Worm (Caenorhabditis elegans) whole organism, dauer: ENCODE data around the gene bbs-5.
"Not testable (repeated sequence)": the region's sequence is repeated elsewhere in the genome, so short reads cannot be mapped to it uniquely, and the experiment has no call there.

Experiments
- unc-62 ChIP-seq: sonication (generic microtip); optimal IDR thresholded peaks from 2 replicates; lab custom pipeline; 2017; ENCODE audit warnings: missing biosample characterization, missing genetic modification reagents, missing genetic modification characterization

bbs-5 gene

ce11 chrIII:10254583-10254982 lies 7.0 kb downstream of the bbs-5 start, which contains the start of gene R01H10.4:
Gene R01H10.4 (plus strand): TSS chrIII:10254818.
- TF ChIP-seq unc-62 (GFP tag; lab: Kevin White, UChicago) = no peak

DNA sequence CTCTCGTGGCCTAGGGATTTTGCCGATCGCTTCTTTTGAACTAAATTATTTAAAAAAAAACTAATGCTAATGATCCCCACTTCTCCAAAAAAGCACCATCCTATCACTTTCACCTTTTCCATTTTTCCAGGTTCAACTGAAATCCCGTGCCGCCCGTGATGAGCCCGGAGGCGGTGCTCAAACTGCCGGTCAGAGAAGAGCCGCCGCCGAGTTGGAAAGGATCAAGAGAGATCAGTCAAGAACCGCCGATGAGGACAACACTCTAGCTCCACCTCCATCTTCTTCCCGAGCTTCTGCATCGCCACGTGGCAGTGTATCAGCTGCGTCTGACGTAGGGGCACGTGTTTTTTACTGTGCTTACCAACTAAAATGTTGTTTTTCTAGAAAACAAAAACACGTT lies 8.2 kb downstream of the bbs-5 start:
- TF ChIP-seq unc-62 (GFP tag; lab: Kevin White, UChicago) = no peak

ce11 chrIII:10251114-10251513 lies 10.5 kb downstream of the bbs-5 start:
- TF ChIP-seq unc-62 (GFP tag; lab: Kevin White, UChicago) = no peak

- no peak for TF ChIP-seq unc-62 (GFP tag; lab: Kevin White, UChicago)
These were observed 13.0 kb downstream of the bbs-5 start, which contains the start of the genes div-1 and cor-1 for ce11 chrIII:10248441-10249137. Gene div-1 (minus strand): TSS chrIII:10248559. Gene cor-1 (plus strand): TSS chrIII:10249111.

- TF ChIP-seq unc-62 (GFP tag; lab: Kevin White, UChicago) = no peak
These were observed 17.6 kb downstream of the bbs-5 start for ce11 chrIII:10244013-10244412.

DNA sequence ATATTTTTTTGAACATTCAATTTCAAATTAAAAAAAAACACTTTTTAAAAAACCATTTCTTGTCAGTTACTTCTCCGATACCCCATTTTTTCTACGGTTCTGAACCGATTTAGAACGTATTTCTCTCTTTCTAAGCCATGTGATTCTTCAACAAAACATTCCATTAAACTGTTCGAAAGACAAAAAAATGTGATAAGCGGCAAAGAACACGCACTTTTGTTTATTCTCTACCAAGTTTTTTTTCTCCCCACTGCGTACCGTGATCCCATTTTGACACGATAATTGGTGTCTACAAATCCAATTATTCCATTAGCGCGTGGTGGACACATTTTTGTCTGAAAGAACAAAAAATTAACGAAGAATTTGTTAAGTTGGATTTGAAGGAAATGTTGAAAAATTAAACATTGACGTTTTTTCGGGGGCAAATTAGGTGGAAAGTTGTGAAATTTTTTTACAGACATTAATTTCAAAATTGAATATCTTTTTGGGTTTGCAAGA lies 20.2 kb downstream of the bbs-5 start:
- TF ChIP-seq unc-62 (GFP tag; lab: Kevin White, UChicago) = no peak

- no peak for TF ChIP-seq unc-62 (GFP tag; lab: Kevin White, UChicago)
These were observed 21.5 kb downstream of the bbs-5 start for ce11 chrIII:10240073-10240472.

ce11 chrIII:10238448-10239154 lies 23.0 kb downstream of the bbs-5 start, which contains the start of gene Y70G10A.3:
Gene Y70G10A.3 (plus strand): TSS chrIII:10239104.
- no peak for TF ChIP-seq unc-62 (GFP tag; lab: Kevin White, UChicago)

DNA sequence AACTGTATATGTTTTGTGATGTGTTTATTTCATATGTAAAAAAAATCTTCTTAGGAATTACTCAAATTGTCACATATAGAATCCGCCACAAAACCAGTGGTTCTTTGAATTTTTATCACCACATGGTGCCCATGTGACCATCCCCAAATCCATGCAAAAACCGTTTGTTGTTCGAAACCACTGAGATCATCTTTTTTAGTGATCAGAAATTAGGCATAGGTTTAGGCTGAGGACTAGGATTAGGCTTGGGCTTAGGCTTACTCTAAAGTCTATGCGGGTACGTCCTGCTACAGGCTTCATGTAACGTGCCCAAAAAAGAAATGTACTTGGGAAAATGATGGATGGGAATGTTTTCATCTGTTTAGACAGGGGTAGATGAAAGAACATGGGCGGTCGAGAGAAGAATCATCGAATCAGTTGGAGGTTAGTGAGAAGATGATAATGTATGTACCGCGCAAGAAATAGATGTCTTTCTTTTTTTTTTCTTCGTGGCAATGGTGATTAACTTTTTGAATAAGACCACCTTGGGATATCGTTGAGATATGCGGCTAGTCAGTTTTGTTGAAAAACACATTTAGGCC lies 25.2 kb downstream of the bbs-5 start:
- TF ChIP-seq unc-62 (GFP tag; lab: Kevin White, UChicago) = no peak

- no peak for TF ChIP-seq unc-62 (GFP tag; lab: Kevin White, UChicago)
These were observed 27.6 kb downstream of the bbs-5 start, which contains the start of gene paml-1 for ce11 chrIII:10233979-10234378. Gene paml-1 (minus strand): TSS chrIII:10234079.

- TF ChIP-seq unc-62 (GFP tag; lab: Kevin White, UChicago) = no peak
These were observed 29.9 kb downstream of the bbs-5 start for ce11 chrIII:10231641-10232040.

DNA sequence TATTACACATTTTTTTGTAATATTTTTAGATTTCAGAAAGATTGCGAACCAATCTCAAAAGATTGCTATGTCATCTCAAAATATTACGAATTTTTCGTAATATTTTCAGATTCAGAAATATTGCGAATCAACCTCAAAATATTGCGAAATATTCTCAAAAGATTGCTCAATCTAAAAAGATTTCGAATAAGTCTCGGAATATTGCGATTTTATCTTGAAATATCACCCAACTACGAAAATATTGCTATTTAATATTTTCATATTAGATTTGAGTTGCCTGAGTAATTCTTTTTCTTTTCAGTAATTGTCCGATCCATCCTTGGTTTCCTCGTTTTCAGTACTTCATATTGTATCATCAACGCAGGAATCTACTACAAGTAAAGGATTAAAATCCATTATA lies 39.7 kb downstream of the bbs-5 start, which contains the start of gene Y70G10A.4:
Gene Y70G10A.4, plus strand, starts transcription at position 301 of the 400 bp plus-strand sequence.
- TF ChIP-seq unc-62 (GFP tag; lab: Kevin White, UChicago) = not testable (repeated sequence)

ce11 chrIII:10218587-10218986 lies 43.0 kb downstream of the bbs-5 start, which contains the start of the genes rde-4 and cox-14:
Gene rde-4 (minus strand): TSS chrIII:10218646.
Gene cox-14 (plus strand): TSS chrIII:10218942.
- no peak for TF ChIP-seq unc-62 (GFP tag; lab: Kevin White, UChicago)

DNA sequence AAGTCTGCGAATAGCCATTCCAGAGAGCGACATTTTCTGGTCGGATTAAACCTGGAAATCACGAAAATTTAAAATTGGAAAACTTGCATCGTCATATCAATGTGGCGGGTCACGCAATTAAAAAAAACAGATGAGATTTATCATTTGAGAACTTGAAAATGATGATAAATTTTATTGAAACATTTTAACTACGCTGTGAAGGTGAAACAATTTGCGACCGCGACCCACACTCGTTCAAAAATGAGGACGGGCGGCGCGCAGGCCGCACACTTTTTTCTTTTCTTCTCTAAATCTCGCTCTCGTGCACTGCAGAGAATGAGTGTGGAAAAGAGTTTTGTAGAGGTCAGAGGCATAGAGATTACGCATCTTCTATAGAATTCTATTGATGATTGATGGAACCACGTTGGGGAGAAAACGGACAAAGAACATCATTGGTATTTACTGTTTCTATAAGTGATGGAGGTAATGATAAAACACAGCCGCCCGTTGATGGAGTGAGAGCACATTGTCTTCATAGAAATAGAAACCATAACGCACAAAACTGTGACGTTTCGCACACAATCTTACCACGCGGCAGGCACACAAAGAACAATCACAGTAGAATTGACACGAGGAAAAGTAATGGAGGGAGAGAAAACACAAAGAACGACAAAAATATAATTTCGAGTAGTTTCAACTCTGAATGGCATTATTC lies 44.9 kb downstream of the bbs-5 start, which contains the start of gene cts-1:
Gene cts-1, minus strand, starts transcription at position 51 of the 694 bp plus-strand sequence.
- no peak for TF ChIP-seq unc-62 (GFP tag; lab: Kevin White, UChicago)

ce11 chrIII:10215882-10216281 lies 45.7 kb downstream of the bbs-5 start:
- no peak for TF ChIP-seq unc-62 (GFP tag; lab: Kevin White, UChicago)
